Fruit fly (Drosophila melanogaster) Kc167 (cell line): Measurements from ENCODE around the gene CG7290.

Experiments
- Myc ChIP-seq: fragments of >200 bp; optimal IDR thresholded peaks from 2 replicates; lab custom pipeline; 2017; ENCODE audit warnings: missing external identifiers
- Sin3A ChIP-seq: fragments of >200 bp; optimal IDR thresholded peaks from 2 replicates; lab custom pipeline; 2018; ENCODE audit warnings: missing external identifiers
- h ChIP-seq: fragments of >200 bp; optimal IDR thresholded peaks from 3 replicates; lab custom pipeline; 2018; ENCODE audit warnings: missing external identifiers
- insv ChIP-seq: fragments of >200 bp; optimal IDR thresholded peaks from 3 replicates; lab custom pipeline; 2018; ENCODE audit warnings: missing external identifiers
- psq ChIP-seq: fragments of >200 bp; optimal IDR thresholded peaks from 2 replicates; lab custom pipeline; 2017; ENCODE audit warnings: missing external identifiers
- ttk ChIP-seq: sonication (Bioruptor generic); optimal IDR thresholded peaks from 2 replicates; lab custom pipeline; 2017; ENCODE audit warnings: missing external identifiers

dm6 chr3L:20241987-20242982 is 36.4 kb upstream of the CG7290 start:
- TF ChIP-seq psq (lab: Kevin White, UChicago) = no peak
- TF ChIP-seq Sin3A (lab: Kevin White, UChicago) = no peak
- TF ChIP-seq insv = no peak
- no peak for TF ChIP-seq h (lab: Kevin White, UChicago)
- no peak for TF ChIP-seq ttk (lab: Kevin White, UChicago)
- TF ChIP-seq Myc (lab: Kevin White, UChicago) = no peak
